Fruit fly (Drosophila melanogaster) whole organism, wandering third instar larva: ENCODE results near the gene eIF2beta.

Experiments
- Abd-B ChIP-seq: fragments of >200 bp; optimal IDR thresholded peaks from 2 replicates; lab custom pipeline; 2017; ENCODE audit warnings: missing biosample characterization, missing genetic modification characterization
- CG32264 ChIP-seq: fragments of 200-800 bp; sonication (Bioruptor generic); optimal IDR thresholded peaks from 2 replicates; lab custom pipeline; 2016; ENCODE audit warnings: missing biosample characterization, missing genetic modification characterization
- CG9705 ChIP-seq: fragments of 200-800 bp; sonication (Bioruptor generic); optimal IDR thresholded peaks from 2 replicates; lab custom pipeline; 2018; ENCODE audit warnings: missing biosample characterization, mild to moderate bottlenecking, missing genetic modification characterization
- CrebA ChIP-seq: fragments of 200-800 bp; sonication (Bioruptor generic); optimal IDR thresholded peaks from 2 replicates; lab custom pipeline; 2016; ENCODE audit warnings: missing biosample characterization, mild to moderate bottlenecking, missing genetic modification characterization, borderline replicate concordance
- Dfd ChIP-seq: fragments of >200 bp; optimal IDR thresholded peaks from 2 replicates; lab custom pipeline; 2017; ENCODE audit warnings: missing biosample characterization, missing genetic modification characterization
- Dif ChIP-seq: fragments of 200-275, 200-300 bp; sonication (Bioruptor generic); optimal IDR thresholded peaks from 2 replicates; lab custom pipeline; 2018; ENCODE audit warnings: missing biosample characterization, missing genetic modification characterization; ENCODE audit not compliant: partially characterized antibody
- GATAd ChIP-seq: sonication (Bioruptor generic); optimal IDR thresholded peaks from 2 replicates; lab custom pipeline; 2016; ENCODE audit warnings: missing biosample characterization, missing genetic modification characterization
- HLH106 ChIP-seq: fragments of 200-800 bp; optimal IDR thresholded peaks from 3 replicates; lab custom pipeline; 2019; ENCODE audit warnings: missing biosample characterization, mild to moderate bottlenecking, missing genetic modification characterization, moderate library complexity
- Hnf4 ChIP-seq: fragments of 200-800 bp; sonication (Bioruptor generic); optimal IDR thresholded peaks from 2 replicates; lab custom pipeline; 2016; ENCODE audit warnings: missing biosample characterization, mild to moderate bottlenecking, missing genetic modification characterization
- Hr78 ChIP-seq: fragments of >200 bp; optimal IDR thresholded peaks from 2 replicates; lab custom pipeline; 2017; ENCODE audit warnings: missing biosample characterization, missing genetic modification characterization
- Hr83 ChIP-seq: fragments of 200-300 bp; sonication (Bioruptor generic); optimal IDR thresholded peaks from 2 replicates; lab custom pipeline; 2016; ENCODE audit warnings: missing biosample characterization, mild to moderate bottlenecking, missing genetic modification characterization, moderate library complexity; ENCODE audit not compliant: poor library complexity, severe bottlenecking
- Jra ChIP-seq: sonication (Bioruptor generic); optimal IDR thresholded peaks from 2 replicates; lab custom pipeline; 2016; ENCODE audit warnings: missing biosample characterization, missing genetic modification characterization
- Mio ChIP-seq: sonication (Bioruptor generic); optimal IDR thresholded peaks from 2 replicates; lab custom pipeline; 2016; ENCODE audit warnings: missing biosample characterization, missing genetic modification characterization
- Myc ChIP-seq: fragments of >200 bp; optimal IDR thresholded peaks from 2 replicates; lab custom pipeline; 2017
- N ChIP-seq: fragments of >200 bp; optimal IDR thresholded peaks from 2 replicates; lab custom pipeline; 2018; ENCODE audit warnings: missing biosample characterization, missing external identifiers, missing genetic modification characterization
- OdsH ChIP-seq: fragments of 200-800 bp; sonication (Bioruptor generic); optimal IDR thresholded peaks from 2 replicates; lab custom pipeline; 2016; ENCODE audit warnings: missing biosample characterization, mild to moderate bottlenecking, missing genetic modification characterization
- Rel ChIP-seq, 2 experiments: fragments of 200-800 bp; sonication (Bioruptor generic) in 1 of 2; optimal IDR thresholded peaks; 2 replicates in 1 of 2; 3 replicates in 1 of 2; lab custom pipeline; 2016 to 2019; ENCODE audit warnings: mild to moderate bottlenecking in 2 of 2, missing biosample characterization in 2 of 2, missing genetic modification characterization in 2 of 2, moderate library complexity in 1 of 2
- Sp1 ChIP-seq: fragments of 200-800 bp; sonication (Bioruptor generic); optimal IDR thresholded peaks from 3 replicates; lab custom pipeline; 2019; ENCODE audit warnings: missing biosample characterization, mild to moderate bottlenecking, missing genetic modification characterization, moderate library complexity
- Vsx2 ChIP-seq: fragments of 200-300, 225-300 bp; sonication (Bioruptor generic); optimal IDR thresholded peaks from 2 replicates; lab custom pipeline; 2018; ENCODE audit warnings: missing biosample characterization, missing genetic modification characterization; ENCODE audit not compliant: partially characterized antibody
- br ChIP-seq: fragments of 200-800 bp; sonication (Bioruptor generic); optimal IDR thresholded peaks from 2 replicates; lab custom pipeline; 2016; ENCODE audit warnings: missing biosample characterization, missing genetic modification characterization
- brk ChIP-seq: fragments of 200-800 bp; sonication (Bioruptor generic); optimal IDR thresholded peaks from 2 replicates; lab custom pipeline; 2016; ENCODE audit warnings: missing biosample characterization, mild to moderate bottlenecking, missing genetic modification characterization
- dl ChIP-seq, 2 experiments: fragments of 175-275, 200-275 bp in 1 of 2; fragments of 200-275 bp in 1 of 2; sonication (Bioruptor generic); optimal IDR thresholded peaks; lab custom pipeline; 2018; ENCODE audit warnings: mild to moderate bottlenecking in 2 of 2, missing biosample characterization in 2 of 2, missing genetic modification characterization in 2 of 2, moderate library complexity in 2 of 2; ENCODE audit not compliant: partially characterized antibody in 2 of 2, insufficient read depth in 1 of 2
- dmrt93B ChIP-seq: fragments of 200-800 bp; sonication (Bioruptor generic); optimal IDR thresholded peaks from 2 replicates; lab custom pipeline; 2018; ENCODE audit warnings: missing biosample characterization, mild to moderate bottlenecking, missing genetic modification characterization
- dsf ChIP-seq: sonication (Bioruptor generic); optimal IDR thresholded peaks from 2 replicates; lab custom pipeline; 2016; ENCODE audit warnings: missing biosample characterization, missing genetic modification characterization, borderline replicate concordance
- ey ChIP-seq: fragments of 200-800 bp; sonication (Bioruptor generic); optimal IDR thresholded peaks from 2 replicates; lab custom pipeline; 2016; ENCODE audit warnings: missing biosample characterization, missing genetic modification characterization
- foxo ChIP-seq, 2 experiments: fragments of 200-800 bp; sonication (Bioruptor generic); optimal IDR thresholded peaks; 2 replicates in 1 of 2; 3 replicates in 1 of 2; lab custom pipeline; 2016 to 2017; ENCODE audit warnings: missing biosample characterization in 2 of 2, missing genetic modification characterization in 2 of 2
- fru ChIP-seq: fragments of 200-800 bp; sonication (Bioruptor generic); optimal IDR thresholded peaks from 3 replicates; lab custom pipeline; 2016; ENCODE audit warnings: missing biosample characterization, mild to moderate bottlenecking, missing genetic modification characterization
- h ChIP-seq: fragments of 200-800 bp; sonication (Bioruptor generic); optimal IDR thresholded peaks from 3 replicates; lab custom pipeline; 2016; ENCODE audit warnings: missing biosample characterization, mild to moderate bottlenecking, missing genetic modification characterization
- jim ChIP-seq: fragments of 175-275, 200-325 bp; sonication (Bioruptor generic); optimal IDR thresholded peaks from 2 replicates; lab custom pipeline; 2016; ENCODE audit warnings: missing biosample characterization, mild to moderate bottlenecking, missing genetic modification characterization
- lola ChIP-seq: fragments of >200 bp; optimal IDR thresholded peaks from 2 replicates; lab custom pipeline; 2017; ENCODE audit warnings: missing biosample characterization, missing genetic modification characterization
- pan ChIP-seq: fragments of >200 bp; optimal IDR thresholded peaks from 2 replicates; lab custom pipeline; 2017
- psq ChIP-seq: fragments of 200-800 bp; sonication (Bioruptor generic); optimal IDR thresholded peaks from 3 replicates; lab custom pipeline; 2017; ENCODE audit warnings: missing biosample characterization, mild to moderate bottlenecking, missing genetic modification characterization, moderate library complexity
- rgr ChIP-seq: fragments of 200-800 bp; sonication (Bioruptor generic); optimal IDR thresholded peaks from 3 replicates; lab custom pipeline; 2016; ENCODE audit warnings: missing biosample characterization, mild to moderate bottlenecking, missing genetic modification characterization
- sage ChIP-seq: fragments of 200-800 bp; sonication (Bioruptor generic); optimal IDR thresholded peaks from 2 replicates; lab custom pipeline; 2016; ENCODE audit warnings: missing biosample characterization, mild to moderate bottlenecking, missing genetic modification characterization
- sv ChIP-seq: fragments of 200-800 bp; sonication (Bioruptor generic); optimal IDR thresholded peaks from 3 replicates; lab custom pipeline; 2016; ENCODE audit warnings: missing biosample characterization, missing genetic modification characterization
- tai ChIP-seq: sonication (Bioruptor generic); optimal IDR thresholded peaks from 2 replicates; lab custom pipeline; 2016; ENCODE audit warnings: missing biosample characterization, missing genetic modification characterization
- usp ChIP-seq: fragments of >200 bp; optimal IDR thresholded peaks from 2 replicates; lab custom pipeline; 2017; ENCODE audit warnings: missing biosample characterization, missing genetic modification characterization
- woc ChIP-seq: sonication (Bioruptor generic); optimal IDR thresholded peaks from 2 replicates; lab custom pipeline; 2016; ENCODE audit warnings: missing biosample characterization, mild to moderate bottlenecking, missing genetic modification characterization

Gene eIF2beta

dm6 chr3L:12559273-12559672, 32.7 kb upstream of the eIF2beta start:
- TF ChIP-seq dsf (GFP tag; lab: Kevin White, UChicago): no peak
- peak; percentile 42 for TF ChIP-seq woc (GFP tag; lab: Kevin White, UChicago)
- TF ChIP-seq Myc (lab: Kevin White, UChicago): no peak
- peak; percentile 16 for TF ChIP-seq HLH106 (tag; lab: Kevin White, UChicago)
- TF ChIP-seq br: peak; percentile 6
- peak in 1 of 2 experiments; percentile 1 for TF ChIP-seq foxo (GFP tag; optimal IDR thresholded peaks at IDR 0.05; lab: Kevin White, UChicago)
- peak; percentile 25 for TF ChIP-seq fru (GFP tag; lab: Kevin White, UChicago)
- peak; percentile 6 for TF ChIP-seq ey (GFP tag; lab: Kevin White, UChicago)
- peak; percentile 12 for TF ChIP-seq h (GFP tag; lab: Kevin White, UChicago)
- TF ChIP-seq, all 38 proteins: peak for 7

dm6 chr3L:12557736-12558135, 31.2 kb upstream of the eIF2beta start:
- no peak for TF ChIP-seq N
- no peak for TF ChIP-seq dl (GFP tag; optimal IDR thresholded peaks at IDR 0.05; lab: Kevin White, UChicago; ENCODE audit: insufficient read depth in 1 of 2, partially characterized antibody in 2 of 2)
- peak; percentile 43 for TF ChIP-seq woc (GFP tag; lab: Kevin White, UChicago)
- no peak for TF ChIP-seq pan (lab: Kevin White, UChicago)
- no peak for TF ChIP-seq Rel (GFP tag; optimal IDR thresholded peaks at IDR 0.05; lab: Kevin White, UChicago)
- no peak for TF ChIP-seq Rel (tag; optimal IDR thresholded peaks at IDR 0.05; lab: Kevin White, UChicago)
- TF ChIP-seq Dfd (GFP tag; lab: Kevin White, UChicago): no peak
- TF ChIP-seq Hr83 (GFP tag; lab: Kevin White, UChicago): no peak
- no peak for TF ChIP-seq jim (GFP tag; lab: Kevin White, UChicago)
- TF ChIP-seq rgr (GFP tag; lab: Kevin White, UChicago): peak; percentile 71
- TF ChIP-seq psq (GFP tag; lab: Kevin White, UChicago): peak; percentile 59
- no peak for TF ChIP-seq Hr78
- TF ChIP-seq Jra: peak; percentile 28
- TF ChIP-seq Myc (lab: Kevin White, UChicago): no peak
- TF ChIP-seq Hnf4 (GFP tag; lab: Kevin White, UChicago): peak; percentile 39
- no peak for TF ChIP-seq CrebA
- peak; percentile 77 for TF ChIP-seq h (GFP tag; lab: Kevin White, UChicago)
- TF ChIP-seq Mio: no peak
- TF ChIP-seq foxo (GFP tag; optimal IDR thresholded peaks at IDR 0.05; lab: Kevin White, UChicago): peak in 1 of 2 experiments; percentile 66
- no peak for TF ChIP-seq tai (GFP tag; lab: Kevin White, UChicago)
- TF ChIP-seq sv (GFP tag; lab: Kevin White, UChicago): no peak
- no peak for TF ChIP-seq GATAd (GFP tag; lab: Kevin White, UChicago)
- no peak for TF ChIP-seq dsf (GFP tag; lab: Kevin White, UChicago)
- no peak for TF ChIP-seq sage
- TF ChIP-seq ey (GFP tag; lab: Kevin White, UChicago): peak; percentile 80
- TF ChIP-seq OdsH (GFP tag; lab: Kevin White, UChicago): peak; percentile 68
- peak; percentile 69 for TF ChIP-seq dmrt93B (GFP tag; lab: Kevin White, UChicago)
- peak; percentile 54 for TF ChIP-seq HLH106 (tag; lab: Kevin White, UChicago)
- no peak for TF ChIP-seq lola (GFP tag; lab: Kevin White, UChicago)
- TF ChIP-seq Sp1: peak; percentile 66
- peak; percentile 41 for TF ChIP-seq CG9705 (GFP tag; lab: Kevin White, UChicago)
- no peak for TF ChIP-seq CG32264 (GFP tag; lab: Kevin White, UChicago)
- TF ChIP-seq br: peak; percentile 62
- TF ChIP-seq brk (GFP tag; lab: Kevin White, UChicago): peak; percentile 58
- TF ChIP-seq Abd-B (GFP tag; lab: Kevin White, UChicago): no peak
- TF ChIP-seq usp: no peak
- no peak for TF ChIP-seq Vsx2 (GFP tag; lab: Kevin White, UChicago)
- TF ChIP-seq fru (GFP tag; lab: Kevin White, UChicago): peak; percentile 73
- TF ChIP-seq Dif (GFP tag; lab: Kevin White, UChicago): no peak
